Worm (Caenorhabditis elegans) whole organism, L2 larva: ENCODE data around the gene F44E7.4.

Source experiments
- ZK546.5 ChIP-seq: sonication (generic microtip); optimal IDR thresholded peaks from 2 replicates; lab custom pipeline; 2017; ENCODE audit warnings: missing biosample characterization, missing genetic modification characterization
- alr-1 ChIP-seq: fragments of 150-350 bp; optimal IDR thresholded peaks from 2 replicates; lab custom pipeline; 2014; ENCODE audit warnings: missing biosample characterization, missing genetic modification characterization
- ama-1 ChIP-seq: fragments of 150-350 bp; optimal IDR thresholded peaks from 2 replicates; lab custom pipeline; 2018; ENCODE audit warnings: inconsistent platforms
- ceh-82 ChIP-seq: fragments of 150-350 bp; optimal IDR thresholded peaks from 2 replicates; lab custom pipeline; 2014; ENCODE audit warnings: missing biosample characterization, missing genetic modification characterization
- crh-2 ChIP-seq: sonication (generic microtip); optimal IDR thresholded peaks from 2 replicates; lab custom pipeline; 2017; ENCODE audit warnings: missing biosample characterization, missing genetic modification characterization
- dmd-4 ChIP-seq: sonication (generic microtip); optimal IDR thresholded peaks from 2 replicates; lab custom pipeline; 2017; ENCODE audit warnings: missing biosample characterization, missing genetic modification characterization
- elt-1 ChIP-seq: fragments of 150-350 bp; optimal IDR thresholded peaks from 2 replicates; lab custom pipeline; 2014; ENCODE audit warnings: missing biosample characterization, missing genetic modification characterization
- elt-3 ChIP-seq: sonication (generic microtip); optimal IDR thresholded peaks from 2 replicates; lab custom pipeline; 2017; ENCODE audit warnings: missing biosample characterization, missing genetic modification characterization
- gmeb-1 ChIP-seq: fragments of 150-350 bp; optimal IDR thresholded peaks from 2 replicates; lab custom pipeline; 2014; ENCODE audit warnings: missing biosample characterization, missing genetic modification characterization
- lin-11 ChIP-seq: fragments of 150-350 bp; sonication (generic microtip); optimal IDR thresholded peaks from 2 replicates; lab custom pipeline; 2014; ENCODE audit warnings: missing biosample characterization, missing genetic modification characterization, inconsistent platforms, mixed read lengths
- mab-5 ChIP-seq: fragments of 150-350 bp; optimal IDR thresholded peaks from 2 replicates; lab custom pipeline; 2014; ENCODE audit warnings: missing biosample characterization, missing genetic modification characterization
- mbf-1 ChIP-seq: sonication (generic microtip); optimal IDR thresholded peaks from 2 replicates; lab custom pipeline; 2017; ENCODE audit warnings: missing biosample characterization, missing genetic modification characterization
- mdl-1 ChIP-seq, 2 experiments: fragments of 150-350 bp in 1 of 2; sonication (generic microtip) in 1 of 2; optimal IDR thresholded peaks; 2 replicates each; lab custom pipeline; 2017; ENCODE audit warnings: missing biosample characterization in 2 of 2, missing genetic modification characterization in 2 of 2
- nhr-10 ChIP-seq: sonication (generic microtip); optimal IDR thresholded peaks from 2 replicates; lab custom pipeline; 2017; ENCODE audit warnings: missing biosample characterization, missing genetic modification characterization
- nhr-11 ChIP-seq: fragments of 150-350 bp; optimal IDR thresholded peaks from 2 replicates; lab custom pipeline; 2014; ENCODE audit warnings: missing biosample characterization, missing genetic modification characterization
- nhr-12 ChIP-seq: fragments of 150-350 bp; optimal IDR thresholded peaks from 2 replicates; lab custom pipeline; 2014; ENCODE audit warnings: missing biosample characterization, missing genetic modification characterization
- nhr-23 ChIP-seq: fragments of 150-350 bp; optimal IDR thresholded peaks from 2 replicates; lab custom pipeline; 2014; ENCODE audit warnings: missing biosample characterization, missing genetic modification reagents, missing genetic modification characterization
- nhr-237 ChIP-seq: fragments of 150-350 bp; optimal IDR thresholded peaks from 2 replicates; lab custom pipeline; 2014; ENCODE audit warnings: missing biosample characterization, missing genetic modification characterization
- nhr-6 ChIP-seq: fragments of 150-350 bp; optimal IDR thresholded peaks from 2 replicates; lab custom pipeline; 2014; ENCODE audit warnings: missing biosample characterization, missing genetic modification characterization
- nhr-77 ChIP-seq: fragments of 150-350 bp; optimal IDR thresholded peaks from 2 replicates; lab custom pipeline; 2014; ENCODE audit warnings: missing biosample characterization, missing genetic modification characterization
- peb-1 ChIP-seq: fragments of 150-350 bp; optimal IDR thresholded peaks from 2 replicates; lab custom pipeline; 2014; ENCODE audit warnings: missing biosample characterization, missing genetic modification characterization
- sma-9 ChIP-seq, 2 experiments: fragments of 150-350 bp in 1 of 2; sonication (generic microtip) in 1 of 2; optimal IDR thresholded peaks; 2 replicates each; lab custom pipeline; 2014 to 2016; ENCODE audit warnings: missing genetic modification characterization in 2 of 2, mild to moderate bottlenecking in 1 of 2, missing biosample characterization in 1 of 2, missing compliant biosample characterization in 1 of 2, missing genetic modification reagents in 1 of 2, moderate library complexity in 1 of 2
- snpc-4 ChIP-seq: fragments of 150-350 bp; optimal IDR thresholded peaks from 2 replicates; lab custom pipeline; 2014; ENCODE audit warnings: missing biosample characterization, missing genetic modification characterization
- unc-39 ChIP-seq: fragments of 150-350 bp; optimal IDR thresholded peaks from 2 replicates; lab custom pipeline; 2014; ENCODE audit warnings: missing biosample characterization, missing genetic modification characterization
- zag-1 ChIP-seq: fragments of 150-350 bp; optimal IDR thresholded peaks from 2 replicates; lab custom pipeline; 2014; ENCODE audit warnings: missing biosample characterization, missing genetic modification characterization
- ztf-1 ChIP-seq: fragments of 200-800 bp; sonication (Bioruptor generic); conservative IDR thresholded peaks from 2 replicates; pipeline ENCODE4 v1.3.6; 2022; ENCODE audit warnings: missing genetic modification characterization, missing compliant biosample characterization
- ztf-11 ChIP-seq: sonication (generic microtip); optimal IDR thresholded peaks from 2 replicates; lab custom pipeline; 2017; ENCODE audit warnings: missing biosample characterization, missing genetic modification characterization
- ztf-4 ChIP-seq: fragments of 150-350 bp; optimal IDR thresholded peaks from 2 replicates; lab custom pipeline; 2014; ENCODE audit warnings: missing biosample characterization, missing genetic modification characterization

Gene F44E7.4

ce11 chrV:5730783-5731182 is 46.0 kb downstream of the F44E7.4 start, which contains the start of gene K09H11.15:
Gene K09H11.15, minus strand, starts transcription at chrV:5730883.
- TF ChIP-seq elt-1 (tag; lab: Kevin White, UChicago) (no peak), nhr-23 (tag; lab: Kevin White, UChicago) (no peak), lin-11 (tag; lab: Kevin White, UChicago) (no peak), ztf-1 (no peak), nhr-11 (tag; lab: Kevin White, UChicago) (no peak), sma-9 (GFP tag; optimal IDR thresholded peaks at IDR 0.05; lab: Kevin White, UChicago) (no peak), sma-9 (tag; optimal IDR thresholded peaks at IDR 0.05; lab: Kevin White, UChicago) (no peak), ama-1 (lab: Kevin White, UChicago) (no peak), snpc-4 (tag; lab: Kevin White, UChicago) (no peak), ztf-11 (no peak), mbf-1 (tag; lab: Kevin White, UChicago) (no peak), nhr-10 (tag; lab: Kevin White, UChicago) (no peak), elt-3 (tag; lab: Kevin White, UChicago) (no peak), crh-2 (tag; lab: Kevin White, UChicago) (no peak), nhr-12 (tag; lab: Kevin White, UChicago) (no peak), dmd-4 (tag; lab: Kevin White, UChicago) (no peak)

ce11 chrV:5726463-5726862 is 50.3 kb downstream of the F44E7.4 start, which contains the start of gene K09H11.4:
Gene K09H11.4, minus strand, starts transcription at chrV:5726563.
- TF ChIP-seq ZK546.5 (no peak), gmeb-1 (tag; lab: Kevin White, UChicago) (no peak), mdl-1 (tag; optimal IDR thresholded peaks at IDR 0.05; lab: Kevin White, UChicago) (no peak), nhr-10 (tag; lab: Kevin White, UChicago) (no peak), nhr-237 (tag; lab: Kevin White, UChicago) (no peak), sma-9 (GFP tag; optimal IDR thresholded peaks at IDR 0.05; lab: Kevin White, UChicago) (no peak), sma-9 (tag; optimal IDR thresholded peaks at IDR 0.05; lab: Kevin White, UChicago) (no peak), unc-39 (no peak), ztf-4 (tag; lab: Kevin White, UChicago) (no peak), ceh-82 (tag; lab: Kevin White, UChicago) (no peak), nhr-77 (tag; lab: Kevin White, UChicago) (no peak), peb-1 (tag; lab: Kevin White, UChicago) (no peak)

DNA sequence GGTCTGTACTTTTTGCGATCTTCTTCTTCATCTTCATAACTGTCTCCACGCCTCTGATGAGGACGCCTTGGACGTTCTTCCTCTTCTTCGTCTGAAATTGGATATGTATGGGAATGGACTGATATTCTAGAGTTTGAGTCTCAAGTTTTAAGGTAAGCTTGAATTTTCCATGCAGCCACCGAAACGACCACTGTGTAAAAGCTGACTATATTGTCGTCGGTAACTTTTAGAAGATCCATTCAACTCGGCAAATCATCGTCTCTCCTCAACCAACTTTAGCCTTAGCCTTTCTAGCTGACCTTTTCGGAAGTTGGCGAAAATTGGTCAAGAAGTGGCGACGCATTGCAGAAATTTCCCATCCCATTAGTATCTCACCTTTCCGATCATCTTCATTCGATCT is 52.4 kb downstream of the F44E7.4 start:
- TF ChIP-seq ama-1 (lab: Kevin White, UChicago) (no peak), lin-11 (tag; lab: Kevin White, UChicago) (no peak), ceh-82 (tag; lab: Kevin White, UChicago) (no peak), ZK546.5 (no peak), nhr-6 (no peak), dmd-4 (tag; lab: Kevin White, UChicago) (no peak), alr-1 (tag; lab: Kevin White, UChicago) (no peak), mab-5 (tag; lab: Kevin White, UChicago) (no peak), zag-1 (tag; lab: Kevin White, UChicago) (no peak)
